Worm (Caenorhabditis elegans) whole organism, early embryonic: ENCODE measurements around the gene F11G11.13.

Experiments used
- F13C5.2 ChIP-seq: sonication (generic microtip); optimal IDR thresholded peaks from 2 replicates; lab custom pipeline; 2017; ENCODE audit warnings: mild to moderate bottlenecking, missing genetic modification characterization, inconsistent platforms, missing compliant biosample characterization
- aly-1 ChIP-seq: sonication (generic microtip); optimal IDR thresholded peaks from 2 replicates; lab custom pipeline; 2016; ENCODE audit warnings: missing genetic modification characterization, missing compliant biosample characterization
- ama-1 ChIP-seq: fragments of 150-350 bp; optimal IDR thresholded peaks from 2 replicates; lab custom pipeline; 2014
- ceh-13 ChIP-seq: fragments of 200-800 bp; sonication (Bioruptor generic); optimal IDR thresholded peaks from 2 replicates; lab custom pipeline; 2018; ENCODE audit warnings: mild to moderate bottlenecking, missing genetic modification characterization, missing compliant biosample characterization
- ets-7 ChIP-seq: sonication (generic microtip); optimal IDR thresholded peaks from 2 replicates; lab custom pipeline; 2016; ENCODE audit warnings: missing genotype, missing genetic modification characterization, missing compliant biosample characterization
- flt-1 ChIP-seq: fragments of 200-800 bp; sonication (Bioruptor generic); IDR thresholded peaks from 2 replicates; pipeline ENCODE4 v1.3.6; 2022; ENCODE audit warnings: missing genetic modification characterization, missing compliant biosample characterization
- hmbx-1 ChIP-seq: sonication (generic microtip); optimal IDR thresholded peaks from 2 replicates; lab custom pipeline; 2016; ENCODE audit warnings: mild to moderate bottlenecking, missing genetic modification characterization, missing compliant biosample characterization
- hmg-4 ChIP-seq: fragments of 200-800 bp; sonication (Bioruptor generic); optimal IDR thresholded peaks from 2 replicates; lab custom pipeline; 2018; ENCODE audit warnings: mild to moderate bottlenecking, missing genetic modification characterization, missing compliant biosample characterization
- pes-1 ChIP-seq: fragments of 200-800 bp; sonication (Bioruptor generic); IDR thresholded peaks from 2 replicates; pipeline ENCODE4 v1.3.6; 2022; ENCODE audit warnings: missing genetic modification reagents, missing genetic modification characterization, missing compliant biosample characterization
- scrt-1 ChIP-seq: fragments of 200-800 bp; sonication (Bioruptor generic); IDR thresholded peaks from 2 replicates; pipeline ENCODE4 v1.3.6; 2022; ENCODE audit warnings: missing genetic modification characterization, missing compliant biosample characterization
- sea-1 ChIP-seq: fragments of 200-800 bp; sonication (Bioruptor generic); conservative IDR thresholded peaks from 2 replicates; pipeline ENCODE4 v1.3.6; 2022; ENCODE audit warnings: missing genetic modification characterization, missing compliant biosample characterization
- tbx-11 ChIP-seq: fragments of 200-800 bp; sonication (Bioruptor generic); IDR thresholded peaks from 2 replicates; pipeline ENCODE4 v1.3.6; 2022; ENCODE audit warnings: missing genetic modification characterization, missing compliant biosample characterization
- tra-4 ChIP-seq: sonication (generic microtip); optimal IDR thresholded peaks from 2 replicates; lab custom pipeline; 2017; ENCODE audit warnings: missing genetic modification characterization, missing compliant biosample characterization

- no peak for TF ChIP-seq tbx-11 (GFP tag; lab: Robert Waterston, UW)
- no peak for TF ChIP-seq F13C5.2 (tag; lab: Kevin White, UChicago)
- TF ChIP-seq aly-1: no peak
- TF ChIP-seq ama-1 (lab: Kevin White, UChicago): no peak
- no peak for TF ChIP-seq ceh-13 (GFP tag; lab: Kevin White, UChicago)
- TF ChIP-seq ets-7 (tag; lab: Kevin White, UChicago): no peak
- TF ChIP-seq hmg-4: no peak
- TF ChIP-seq sea-1 (GFP tag; lab: Robert Waterston, UW): no peak
- TF ChIP-seq scrt-1 (GFP tag; lab: Robert Waterston, UW): no peak
- TF ChIP-seq hmbx-1 (tag; lab: Kevin White, UChicago): no peak
- TF ChIP-seq tra-4: no peak
- TF ChIP-seq pes-1 (GFP tag; lab: Robert Waterston, UW): no peak
- no peak for TF ChIP-seq flt-1 (GFP tag; lab: Robert Waterston, UW)
Measured at ce11 chrII:4849885-4850284, 26.1 kb downstream of the F11G11.13 start, which contains the start of gene T23B7.3.
